Worm (Caenorhabditis elegans): Measurements from ENCODE around the gene npr-19.

Gene npr-19

DNA sequence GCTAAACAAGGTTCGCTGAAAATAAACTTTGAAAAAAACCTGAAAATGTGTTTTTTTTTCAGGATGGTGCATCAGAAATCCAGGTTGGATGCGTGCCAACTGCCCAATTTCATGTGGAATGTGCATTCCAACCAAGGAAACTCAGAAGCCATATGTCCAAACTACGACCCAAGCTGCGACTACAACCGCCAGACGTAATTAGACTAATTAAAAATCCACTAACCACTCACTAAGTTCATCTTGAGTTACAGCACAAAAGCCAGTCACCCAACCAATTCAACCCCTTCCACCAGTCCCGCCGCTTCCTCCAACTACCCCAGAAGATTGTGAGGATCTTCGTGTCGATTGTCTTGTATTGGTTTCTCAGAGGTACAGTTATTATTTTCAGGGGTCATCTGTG lies 43.8 kb upstream of the npr-19 start:
- no peak for TF ChIP-seq efl-1 (GFP tag; optimal IDR thresholded peaks at IDR 0.05)
- no peak for TF ChIP-seq K11D2.4 (GFP tag; IDR thresholded peaks at IDR 0.05)
- no peak for TF ChIP-seq attf-5 (GFP tag; optimal IDR thresholded peaks at IDR 0.05)
- no peak for TF ChIP-seq F49E8.2 (tag; optimal IDR thresholded peaks at IDR 0.05; ENCODE audit: insufficient read depth)
- TF ChIP-seq madf-3 (GFP tag; IDR thresholded peaks at IDR 0.05): no peak
- TF ChIP-seq T07F8.4 (tag; optimal IDR thresholded peaks at IDR 0.05): no peak
- TF ChIP-seq mel-28 (tag; optimal IDR thresholded peaks at IDR 0.05; ENCODE audit: borderline replicate concordance): no peak
- no peak for TF ChIP-seq unc-62 (GFP tag; optimal IDR thresholded peaks at IDR 0.05)

DNA sequence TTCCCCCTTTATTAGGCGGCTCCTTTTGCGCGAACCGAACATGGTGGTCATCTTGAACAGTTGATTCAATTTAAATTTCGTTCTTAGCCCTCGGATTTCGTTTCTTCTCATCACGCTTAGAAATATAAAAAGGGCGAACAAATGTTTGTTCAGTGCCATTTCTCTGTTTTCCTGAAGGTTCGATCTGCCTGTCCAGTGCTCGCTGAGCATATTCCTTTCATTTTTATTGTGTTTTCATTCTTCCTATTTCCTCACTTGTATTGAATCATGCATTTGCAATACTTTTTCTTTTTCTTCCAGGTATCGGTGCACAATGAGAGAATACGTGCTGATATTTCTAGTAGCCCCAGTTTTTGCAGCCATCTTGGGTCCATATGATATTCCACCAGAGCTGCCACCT lies 41.9 kb upstream of the npr-19 start, which contains the start of gene nas-15:
nas-15 (plus strand) TSS at position 301 of the 400 bp plus-strand sequence.
- TF ChIP-seq zim-3 (tag; optimal IDR thresholded peaks at IDR 0.05): no peak
- TF ChIP-seq snpc-1.3 (tag; optimal IDR thresholded peaks at IDR 0.05; ENCODE audit: insufficient read depth): no peak
- TF ChIP-seq fkh-3 (tag; optimal IDR thresholded peaks at IDR 0.05): no peak
- TF ChIP-seq ets-4 (GFP tag; optimal IDR thresholded peaks at IDR 0.05): no peak
- TF ChIP-seq T26A5.8 (tag; optimal IDR thresholded peaks at IDR 0.05): no peak
- no peak for TF ChIP-seq tbp1 (GFP tag; optimal IDR thresholded peaks at IDR 0.05)
- no peak for TF ChIP-seq F52B5.7 (tag; optimal IDR thresholded peaks at IDR 0.05)
- no peak for TF ChIP-seq pbrm-1 (GFP tag; IDR thresholded peaks at IDR 0.05)
- no peak for TF ChIP-seq ceh-27 (GFP tag; optimal IDR thresholded peaks at IDR 0.05)
- no peak for TF ChIP-seq F33H1.4 (GFP tag; IDR thresholded peaks at IDR 0.05)
- no peak for TF ChIP-seq nfyb-1 (GFP tag; IDR thresholded peaks at IDR 0.05)
- TF ChIP-seq madf-6 (GFP tag; IDR thresholded peaks at IDR 0.05): no peak
- TF ChIP-seq attf-6 (GFP tag; IDR thresholded peaks at IDR 0.05): no peak
- TF ChIP-seq F39B2.1 (GFP tag; IDR thresholded peaks at IDR 0.05): no peak
- TF ChIP-seq sptf-2 (GFP tag; optimal IDR thresholded peaks at IDR 0.05): no peak
- TF ChIP-seq madf-8 (GFP tag; conservative IDR thresholded peaks at IDR 0.05): no peak

DNA sequence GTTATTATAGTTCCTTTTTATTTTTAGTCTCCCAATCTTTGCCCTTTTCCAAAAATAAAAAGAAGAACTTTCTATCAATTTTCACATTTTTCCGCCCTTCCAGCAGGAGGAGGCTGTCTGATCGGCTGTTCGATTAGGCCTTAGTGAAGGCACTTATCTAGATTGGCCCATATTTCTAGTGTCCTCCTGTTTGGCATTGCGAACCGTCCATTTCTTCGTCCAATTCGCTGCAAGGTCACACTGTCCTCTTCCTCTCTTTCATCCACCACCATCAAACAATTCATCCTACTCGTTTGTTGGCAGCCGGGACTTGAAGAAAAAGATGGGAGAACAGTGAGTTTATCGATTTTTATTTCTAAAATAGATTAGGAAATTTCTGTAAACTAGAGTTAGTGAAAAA lies 36.7 kb upstream of the npr-19 start, which contains the start of gene T04G9.4:
T04G9.4 (plus strand) TSS at position 293 of the 400 bp plus-strand sequence.
- TF ChIP-seq sea-2 (GFP tag; IDR thresholded peaks at IDR 0.05): no peak
- TF ChIP-seq F49E8.2 (tag; optimal IDR thresholded peaks at IDR 0.05; ENCODE audit: insufficient read depth): no peak
- no peak for TF ChIP-seq F39B2.1 (GFP tag; IDR thresholded peaks at IDR 0.05)
- no peak for TF ChIP-seq athp-1 (tag; optimal IDR thresholded peaks at IDR 0.05)
- TF ChIP-seq dpff-1 (tag; optimal IDR thresholded peaks at IDR 0.05): no peak
- no peak for TF ChIP-seq D2030.7 (GFP tag; IDR thresholded peaks at IDR 0.05)
- no peak for TF ChIP-seq nfya-1 (tag; optimal IDR thresholded peaks at IDR 0.05; ENCODE audit: borderline replicate concordance, insufficient read depth)
- no peak for TF ChIP-seq akir-1 (GFP tag; optimal IDR thresholded peaks at IDR 0.05)
- no peak for TF ChIP-seq unc-130 (GFP tag; optimal IDR thresholded peaks at IDR 0.05)
- no peak for TF ChIP-seq hmg-1.2 (GFP tag; IDR thresholded peaks at IDR 0.05)
- no peak for TF ChIP-seq ZK185.1 (tag; optimal IDR thresholded peaks at IDR 0.05; ENCODE audit: poor library complexity, severe bottlenecking)
- TF ChIP-seq dox-1 (GFP tag; IDR thresholded peaks at IDR 0.05): no peak
- TF ChIP-seq pha-4 (tag; optimal IDR thresholded peaks at IDR 0.05): no peak
- TF ChIP-seq ceh-58 (GFP tag; IDR thresholded peaks at IDR 0.05): no peak
- no peak for TF ChIP-seq lsl-1 (GFP tag; optimal IDR thresholded peaks at IDR 0.05)
- no peak for TF ChIP-seq bed-1 (GFP tag; IDR thresholded peaks at IDR 0.05)
